Fruit fly (Drosophila melanogaster): Measurements from ENCODE around the gene DCTN5-p25.

dm6 chr2L:15038339-15039308 is 33.1 kb downstream of the DCTN5-p25 start, which contains the start of gene CIAPIN1:
- no peak for TF ChIP-seq cyc (GFP tag; optimal IDR thresholded peaks at IDR 0.05)
- TF ChIP-seq CG8119 (GFP tag; IDR thresholded peaks at IDR 0.05): no peak
